Fruit fly (Drosophila melanogaster) whole organism, embryonic: Measurements from ENCODE around the gene CG8420.

ENCODE experiments used
- Adf1 ChIP-seq: fragments of 200-800 bp; sonication (Bioruptor generic); IDR thresholded peaks from 2 replicates; pipeline ENCODE4 v1.3.6; 2022; ENCODE audit warnings: missing biosample characterization, missing genetic modification characterization
- Atf6 ChIP-seq: fragments of 200-800 bp; sonication (Bioruptor generic); IDR thresholded peaks from 2 replicates; pipeline ENCODE4 v1.3.6; 2022; ENCODE audit warnings: missing biosample characterization, missing genetic modification characterization
- B-H2 ChIP-seq: fragments of 200-800 bp; sonication (Bioruptor generic); optimal IDR thresholded peaks from 2 replicates; lab custom pipeline; 2018; ENCODE audit warnings: missing biosample characterization, mild to moderate bottlenecking, missing genetic modification characterization
- CG10366 ChIP-seq: fragments of 200-800 bp; sonication (Bioruptor generic); IDR thresholded peaks from 2 replicates; pipeline ENCODE4 v1.3.6; 2022; ENCODE audit warnings: missing biosample characterization, missing genetic modification characterization
- CG10565 ChIP-seq: fragments of 200-800 bp; sonication (Bioruptor generic); optimal IDR thresholded peaks from 3 replicates; lab custom pipeline; 2016; ENCODE audit warnings: missing biosample characterization, mild to moderate bottlenecking, missing genetic modification characterization
- CG10979 ChIP-seq: fragments of 200-800 bp; sonication (Bioruptor generic); optimal IDR thresholded peaks from 2 replicates; lab custom pipeline; 2018; ENCODE audit warnings: missing biosample characterization, mild to moderate bottlenecking, missing genetic modification characterization, moderate library complexity
- CG11560 ChIP-seq: fragments of 200-800 bp; sonication (Bioruptor generic); IDR thresholded peaks from 3 replicates; pipeline ENCODE4 v1.3.6; 2022; ENCODE audit warnings: missing biosample characterization, missing genetic modification characterization
- CG15601 ChIP-seq: fragments of 200-800 bp; sonication (Bioruptor generic); optimal IDR thresholded peaks from 3 replicates; lab custom pipeline; 2019; ENCODE audit warnings: missing biosample characterization, mild to moderate bottlenecking, missing genetic modification characterization, moderate library complexity
- CG16815 ChIP-seq: fragments of 200-800 bp; sonication (Bioruptor generic); optimal IDR thresholded peaks from 3 replicates; lab custom pipeline; 2017; ENCODE audit warnings: missing biosample characterization, mild to moderate bottlenecking, missing genetic modification characterization
- CG17802 ChIP-seq: fragments of 200-800 bp; sonication (Bioruptor generic); optimal IDR thresholded peaks from 2 replicates; lab custom pipeline; 2018; ENCODE audit warnings: missing biosample characterization, mild to moderate bottlenecking, missing genetic modification characterization, moderate library complexity
- CG2120 ChIP-seq: fragments of 200-800 bp; sonication (Bioruptor generic); optimal IDR thresholded peaks from 3 replicates; lab custom pipeline; 2016; ENCODE audit warnings: missing biosample characterization, missing genetic modification characterization
- CG2202 ChIP-seq: fragments of 200-800 bp; sonication (Bioruptor generic); optimal IDR thresholded peaks from 2 replicates; lab custom pipeline; 2018; ENCODE audit warnings: missing biosample characterization, mild to moderate bottlenecking, missing genetic modification characterization
- CG30431 ChIP-seq: fragments of 200-800 bp; sonication (Bioruptor generic); optimal IDR thresholded peaks from 2 replicates; lab custom pipeline; 2017; ENCODE audit warnings: missing biosample characterization, missing genetic modification characterization
- CG31365 ChIP-seq: fragments of 200-800 bp; sonication (Bioruptor generic); optimal IDR thresholded peaks from 2 replicates; lab custom pipeline; 2018; ENCODE audit warnings: missing biosample characterization, mild to moderate bottlenecking, missing genetic modification characterization
- CG31388 ChIP-seq: fragments of 200-800 bp; sonication (Bioruptor generic); optimal IDR thresholded peaks from 2 replicates; lab custom pipeline; 2016; ENCODE audit warnings: missing biosample characterization, missing genetic modification characterization
- CG33557 ChIP-seq: fragments of 200-800 bp; sonication (Bioruptor generic); optimal IDR thresholded peaks from 2 replicates; lab custom pipeline; 2019; ENCODE audit warnings: missing biosample characterization, mild to moderate bottlenecking, missing genetic modification characterization, moderate library complexity
- CG3838 ChIP-seq: fragments of 200-800 bp; sonication (Bioruptor generic); optimal IDR thresholded peaks from 3 replicates; lab custom pipeline; 2016; ENCODE audit warnings: missing biosample characterization, missing genetic modification characterization
- CG6654 ChIP-seq: fragments of 200-800 bp; sonication (Bioruptor generic); optimal IDR thresholded peaks from 2 replicates; lab custom pipeline; 2017; ENCODE audit warnings: missing biosample characterization, mild to moderate bottlenecking, missing genetic modification characterization
- CG6689 ChIP-seq: fragments of 200-800 bp; sonication (Bioruptor generic); IDR thresholded peaks from 2 replicates; pipeline ENCODE4 v1.3.6; 2022; ENCODE audit warnings: missing biosample characterization, missing genetic modification characterization
- CG6813 ChIP-seq: fragments of 200-800 bp; sonication (Bioruptor generic); optimal IDR thresholded peaks from 2 replicates; lab custom pipeline; 2017; ENCODE audit warnings: missing biosample characterization, missing genetic modification characterization, mild to moderate bottlenecking, moderate library complexity, missing genetic modification reagents
- CG7271 ChIP-seq: fragments of 200-800 bp; sonication (Bioruptor generic); optimal IDR thresholded peaks from 2 replicates; lab custom pipeline; 2018; ENCODE audit warnings: missing biosample characterization, mild to moderate bottlenecking, missing genetic modification characterization, moderate library complexity
- CG7357 ChIP-seq: fragments of 200-800 bp; sonication (Bioruptor generic); IDR thresholded peaks from 3 replicates; pipeline ENCODE4 v1.3.6; 2022; ENCODE audit warnings: missing biosample characterization, missing genetic modification characterization
- CG8478 ChIP-seq: fragments of >200 bp; optimal IDR thresholded peaks from 2 replicates; lab custom pipeline; 2018
- CTCF ChIP-seq: fragments of 200-800 bp; sonication (Bioruptor generic); optimal IDR thresholded peaks from 2 replicates; lab custom pipeline; 2017; ENCODE audit warnings: missing biosample characterization, mild to moderate bottlenecking, missing genetic modification characterization, moderate library complexity
- Camta ChIP-seq: fragments of 200-800 bp; sonication (Bioruptor generic); optimal IDR thresholded peaks from 2 replicates; lab custom pipeline; 2016; ENCODE audit warnings: missing biosample characterization, missing genetic modification characterization
- Dek ChIP-seq: fragments of 200-800 bp; sonication (Bioruptor generic); optimal IDR thresholded peaks from 3 replicates; lab custom pipeline; 2019; ENCODE audit warnings: missing biosample characterization, mild to moderate bottlenecking, missing genetic modification characterization, moderate library complexity
- Dfd ChIP-seq, 2 experiments: fragments of >200 bp; optimal IDR thresholded peaks; 2 replicates each; lab custom pipeline; 2017; ENCODE audit warnings: missing biosample characterization in 2 of 2, missing genetic modification characterization in 2 of 2
- Elba2 ChIP-seq: fragments of 200-800 bp; sonication (Bioruptor generic); optimal IDR thresholded peaks from 3 replicates; lab custom pipeline; 2016; ENCODE audit warnings: missing biosample characterization, missing genetic modification characterization
- GATAe ChIP-seq: fragments of 200-800 bp; sonication (Bioruptor generic); conservative IDR thresholded peaks from 2 replicates; pipeline ENCODE4 v1.3.6; 2022; ENCODE audit warnings: missing biosample characterization, missing genetic modification characterization
- HLH3B ChIP-seq: fragments of 200-800 bp; sonication (Bioruptor generic); IDR thresholded peaks from 2 replicates; pipeline ENCODE4 v1.3.6; 2022; ENCODE audit warnings: missing biosample characterization, missing genetic modification characterization
- HLH4C ChIP-seq: fragments of 200-800 bp; sonication (Bioruptor generic); IDR thresholded peaks from 3 replicates; pipeline ENCODE4 v1.3.6; 2022; ENCODE audit warnings: missing biosample characterization, missing genetic modification characterization; ENCODE audit not compliant: partially characterized antibody
- HmgZ ChIP-seq: fragments of 200-800 bp; sonication (Bioruptor generic); optimal IDR thresholded peaks from 2 replicates; lab custom pipeline; 2018; ENCODE audit warnings: missing biosample characterization, mild to moderate bottlenecking, missing genetic modification characterization
- Hr78 ChIP-seq, 2 experiments: fragments of 200-800 bp in 1 of 2; fragments of >200 bp in 1 of 2; sonication (Bioruptor generic) in 1 of 2; optimal IDR thresholded peaks; 2 replicates each; lab custom pipeline; 2017 to 2019; ENCODE audit warnings: missing biosample characterization in 2 of 2, missing genetic modification characterization in 2 of 2, mild to moderate bottlenecking in 1 of 2, moderate library complexity in 1 of 2
- MTF-1 ChIP-seq: fragments of 200-800 bp; sonication (Bioruptor generic); optimal IDR thresholded peaks from 2 replicates; lab custom pipeline; 2018; ENCODE audit warnings: missing biosample characterization, mild to moderate bottlenecking, missing genetic modification characterization, borderline replicate concordance
- Oaz ChIP-seq: fragments of 200-800 bp; sonication (Bioruptor generic); IDR thresholded peaks from 2 replicates; pipeline ENCODE4 v1.3.6; 2022; ENCODE audit warnings: missing biosample characterization, missing genetic modification characterization
- Sox102F ChIP-seq: fragments of 200-800 bp; sonication (Bioruptor generic); optimal IDR thresholded peaks from 2 replicates; lab custom pipeline; 2018; ENCODE audit warnings: missing biosample characterization, mild to moderate bottlenecking, missing genetic modification characterization, moderate library complexity
- Stat92E ChIP-seq, 3 experiments: fragments of >200 bp in 2 of 3; fragments of 200-800 bp in 1 of 3; sonication (Bioruptor generic) in 1 of 3; optimal IDR thresholded peaks; 2 replicates each; lab custom pipeline; 2017 to 2019; ENCODE audit warnings: missing biosample characterization in 3 of 3, missing genetic modification characterization in 3 of 3, mild to moderate bottlenecking in 1 of 3, moderate library complexity in 1 of 3
- Taf1 ChIP-seq: fragments of 200-800 bp; sonication (Bioruptor generic); IDR thresholded peaks from 2 replicates; pipeline ENCODE4 v1.3.6; 2022; ENCODE audit warnings: missing biosample characterization, missing genetic modification characterization
- YL-1 ChIP-seq: fragments of 200-800 bp; sonication (Bioruptor generic); optimal IDR thresholded peaks from 3 replicates; lab custom pipeline; 2017; ENCODE audit warnings: missing biosample characterization, mild to moderate bottlenecking, missing genetic modification characterization
- amos ChIP-seq: fragments of 200-800 bp; sonication (Bioruptor generic); IDR thresholded peaks from 2 replicates; pipeline ENCODE4 v1.3.6; 2022; ENCODE audit warnings: missing biosample characterization, missing genetic modification characterization; ENCODE audit not compliant: partially characterized antibody
- br ChIP-seq: fragments of >200 bp; optimal IDR thresholded peaks from 2 replicates; lab custom pipeline; 2017
- ci ChIP-seq: fragments of 200-800 bp; sonication (Bioruptor generic); IDR thresholded peaks from 3 replicates; pipeline ENCODE4 v1.3.6; 2022; ENCODE audit warnings: missing biosample characterization, missing genetic modification characterization
- ems ChIP-seq: fragments of 200-800 bp; sonication (Bioruptor generic); optimal IDR thresholded peaks from 3 replicates; lab custom pipeline; 2016; ENCODE audit warnings: missing biosample characterization, missing genetic modification characterization
- fd64A ChIP-seq: fragments of 200-800 bp; sonication (Bioruptor generic); optimal IDR thresholded peaks from 3 replicates; lab custom pipeline; 2018; ENCODE audit warnings: missing biosample characterization, mild to moderate bottlenecking, missing genetic modification characterization
- gce ChIP-seq: fragments of 200-800 bp; sonication (Bioruptor generic); IDR thresholded peaks from 3 replicates; pipeline ENCODE4 v1.3.6; 2022; ENCODE audit warnings: missing biosample characterization, missing genetic modification characterization
- gt ChIP-seq: fragments of 200-800 bp; sonication (Bioruptor generic); IDR thresholded peaks from 2 replicates; pipeline ENCODE4 v1.3.6; 2022; ENCODE audit warnings: missing biosample characterization, missing genetic modification characterization
- her ChIP-seq: fragments of 200-800 bp; sonication (Bioruptor generic); optimal IDR thresholded peaks from 2 replicates; lab custom pipeline; 2016; ENCODE audit warnings: missing biosample characterization, missing genetic modification characterization
- jing ChIP-seq: fragments of 200-800 bp; sonication (Bioruptor generic); optimal IDR thresholded peaks from 2 replicates; lab custom pipeline; 2018; ENCODE audit warnings: missing biosample characterization, mild to moderate bottlenecking, missing genetic modification characterization
- mld ChIP-seq: fragments of 200-800 bp; sonication (Bioruptor generic); IDR thresholded peaks from 3 replicates; pipeline ENCODE4 v1.3.6; 2022; ENCODE audit warnings: missing biosample characterization, missing genetic modification characterization; ENCODE audit not compliant: partially characterized antibody
- scrt ChIP-seq: fragments of 200-800 bp; sonication (Bioruptor generic); optimal IDR thresholded peaks from 2 replicates; lab custom pipeline; 2018; ENCODE audit warnings: missing biosample characterization, mild to moderate bottlenecking, missing genetic modification characterization, moderate library complexity
- z ChIP-seq: fragments of 200-800 bp; sonication (Bioruptor generic); IDR thresholded peaks from 3 replicates; pipeline ENCODE4 v1.3.6; 2022; ENCODE audit warnings: missing biosample characterization, missing genetic modification characterization

CG8420 gene

dm6 chr3R:9260421-9260973 lies 14.0 kb downstream of the CG8420 start, which contains the start of gene ATP6AP2 (continued):
- TF ChIP-seq CG3838 (no peak), CG16815 (GFP tag; lab: Kevin White, UChicago) (no peak), CTCF (GFP tag; lab: Kevin White, UChicago) (no peak), Camta (GFP tag; lab: Kevin White, UChicago) (no peak), Dfd (GFP tag; optimal IDR thresholded peaks at IDR 0.05; lab: Kevin White, UChicago) (no peak), CG7357 (GFP tag; lab: Robert Waterston, UW) (0 out of 3 replicates have a peak, but pooled peaks have one; percentile 7), CG2120 (GFP tag; lab: Kevin White, UChicago) (peak; percentile 65), MTF-1 (GFP tag; lab: Kevin White, UChicago) (no peak), scrt (peak; percentile 40), CG6654 (GFP tag; lab: Kevin White, UChicago) (no peak), br (lab: Kevin White, UChicago) (no peak), jing (GFP tag; lab: Kevin White, UChicago) (no peak), Sox102F (GFP tag; lab: Kevin White, UChicago) (no peak), CG8478 (lab: Kevin White, UChicago) (no peak), GATAe (GFP tag; lab: Robert Waterston, UW) (no peak), CG7271 (no peak), Atf6 (GFP tag; lab: Robert Waterston, UW) (peak; percentile 62; the same call in 1 of the 2 replicates), B-H2 (GFP tag; lab: Kevin White, UChicago) (peak; percentile 83), Stat92E (GFP tag; optimal IDR thresholded peaks at IDR 0.05; lab: Kevin White, UChicago) (peak in 1 of 3 experiments; percentile 55), CG6813 (no peak), CG10979 (peak; percentile 38), Dek (peak; percentile 70), CG30431 (GFP tag; lab: Kevin White, UChicago) (no peak), Hr78 (GFP tag; optimal IDR thresholded peaks at IDR 0.05; lab: Kevin White, UChicago) (no peak), Elba2 (no peak), CG11560 (peak; percentile 98), z (GFP tag; lab: Robert Waterston, UW) (no peak), CG17802 (tag; lab: Kevin White, UChicago) (no peak), gt (GFP tag; lab: Robert Waterston, UW) (no peak), amos (GFP tag; lab: Robert Waterston, UW) (peak; percentile 84), ci (no peak; the same call in 1 of the 3 replicates), gce (GFP tag; lab: Robert Waterston, UW) (no peak), CG31388 (GFP tag; lab: Kevin White, UChicago) (no peak), her (peak; percentile 25), Taf1 (no peak), CG10565 (GFP tag; lab: Kevin White, UChicago) (no peak), CG10366 (GFP tag; lab: Robert Waterston, UW) (peak; percentile 35; the same call in 1 of the 2 replicates), CG2202 (tag; lab: Kevin White, UChicago) (peak; percentile 54), fd64A (GFP tag; lab: Kevin White, UChicago) (no peak), CG33557 (GFP tag; lab: Kevin White, UChicago) (peak; percentile 42), YL-1 (peak; percentile 96), Adf1 (peak; percentile 32; the same call in 1 of the 2 replicates), ems (GFP tag; lab: Kevin White, UChicago) (no peak), CG6689 (0 out of 2 replicates have a peak, but pooled peaks have one; percentile 19), Oaz (GFP tag; lab: Robert Waterston, UW) (no peak), mld (GFP tag; lab: Robert Waterston, UW) (0 out of 3 replicates have a peak, but pooled peaks have one; percentile 48), CG15601 (peak; percentile 58), HmgZ (peak; percentile 80), CG31365 (no peak), HLH3B (GFP tag; lab: Robert Waterston, UW) (peak; percentile 28; the same call in 1 of the 2 replicates), HLH4C (GFP tag; lab: Robert Waterston, UW) (peak; percentile 79)
